Fruit fly (Drosophila melanogaster): ENCODE measurements around the gene CG5478.

- no peak for TF ChIP-seq tj (GFP tag; optimal IDR thresholded peaks at IDR 0.05)
- TF ChIP-seq kay (GFP tag; ENCODE audit: borderline replicate concordance): no peak
- TF ChIP-seq Hr96 (GFP tag; optimal IDR thresholded peaks at IDR 0.05): no peak
- TF ChIP-seq Crg-1 (GFP tag; optimal IDR thresholded peaks at IDR 0.05): no peak
- no peak for TF ChIP-seq cnc (optimal IDR thresholded peaks at IDR 0.05)
- TF ChIP-seq bab1 (GFP tag; optimal IDR thresholded peaks at IDR 0.05): no peak
- TF ChIP-seq CG33017 (tag; optimal IDR thresholded peaks at IDR 0.05): no peak
- TF ChIP-seq pad (GFP tag; optimal IDR thresholded peaks at IDR 0.05): no peak
Measured at dm6 chr3R:15921747-15922146, 11.8 kb downstream of the CG5478 start.
